Fruit fly (Drosophila melanogaster): Measurements from ENCODE around the gene lawc.

The lawc gene

dm6 chrX:8398177-8399018 lies 13.1 kb downstream of the lawc start, which contains the start of gene CG10555 (continued):
- no peak for TF ChIP-seq CrebA (GFP tag; optimal IDR thresholded peaks at IDR 0.05; ENCODE audit: borderline replicate concordance)

DNA sequence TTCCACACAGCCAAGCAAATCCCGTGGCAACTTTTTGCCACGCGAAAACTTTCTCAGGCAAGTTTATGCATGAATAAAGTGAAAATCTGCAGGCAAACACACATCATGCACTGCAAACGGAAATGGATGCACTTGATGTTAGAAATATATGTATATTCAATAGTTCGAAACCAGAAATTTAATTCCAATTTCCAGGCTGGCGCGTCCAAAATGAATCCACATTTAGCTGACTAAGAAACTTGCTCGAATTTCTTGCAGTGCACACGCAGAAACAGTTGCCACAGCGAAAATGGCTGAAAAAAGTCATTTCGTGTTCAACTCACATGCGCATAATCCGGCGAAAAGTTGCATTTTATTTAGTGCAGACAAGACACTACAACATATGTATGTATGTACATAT lies 14.8 kb downstream of the lawc start:
- TF ChIP-seq Dif (GFP tag; optimal IDR thresholded peaks at IDR 0.05; ENCODE audit: partially characterized antibody) (no peak), br (GFP tag; optimal IDR thresholded peaks at IDR 0.05) (no peak), dl (GFP tag; optimal IDR thresholded peaks at IDR 0.05; ENCODE audit: insufficient read depth in 1 of 2, partially characterized antibody in 2 of 2) (no peak), Myc (optimal IDR thresholded peaks at IDR 0.05) (no peak), lola (GFP tag; optimal IDR thresholded peaks at IDR 0.05) (no peak), Hnf4 (GFP tag; optimal IDR thresholded peaks at IDR 0.05) (no peak), CG32264 (GFP tag; optimal IDR thresholded peaks at IDR 0.05) (no peak), Hr83 (GFP tag; optimal IDR thresholded peaks at IDR 0.05; ENCODE audit: poor library complexity, severe bottlenecking) (no peak), dmrt93B (GFP tag; optimal IDR thresholded peaks at IDR 0.05) (no peak), Abd-B (GFP tag; optimal IDR thresholded peaks at IDR 0.05) (no peak), HLH106 (tag; optimal IDR thresholded peaks at IDR 0.05) (no peak), jim (GFP tag; optimal IDR thresholded peaks at IDR 0.05) (no peak), Dfd (GFP tag; optimal IDR thresholded peaks at IDR 0.05) (no peak), ey (GFP tag; optimal IDR thresholded peaks at IDR 0.05) (no peak), rgr (GFP tag; optimal IDR thresholded peaks at IDR 0.05) (no peak), fru (GFP tag; optimal IDR thresholded peaks at IDR 0.05) (no peak), N (GFP tag; optimal IDR thresholded peaks at IDR 0.05) (no peak)

DNA sequence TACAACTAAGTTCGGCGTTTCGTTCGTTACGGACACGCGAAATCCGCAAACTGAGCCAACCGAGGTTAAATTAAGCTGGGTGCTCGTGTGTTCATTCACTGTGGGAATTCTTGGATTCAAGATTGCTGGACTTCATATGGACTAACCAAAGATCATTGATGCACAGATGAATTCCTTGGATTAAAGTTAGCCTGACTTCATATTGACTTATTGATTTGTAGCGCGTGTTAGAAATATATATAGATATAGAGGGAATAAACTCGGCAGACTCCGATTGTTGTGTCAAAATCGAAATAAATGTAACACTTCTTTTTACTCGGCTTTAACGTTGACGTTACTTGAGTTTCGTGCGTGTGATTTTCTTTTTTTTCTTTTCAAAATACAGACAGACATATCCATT lies 26.0 kb downstream of the lawc start, which contains the start of gene CG1387:
CG1387 (plus strand) TSS at position 301 of the 400 bp plus-strand sequence.
- TF ChIP-seq h (GFP tag; optimal IDR thresholded peaks at IDR 0.05) (no peak), psq (GFP tag; optimal IDR thresholded peaks at IDR 0.05) (no peak), tai (GFP tag; optimal IDR thresholded peaks at IDR 0.05) (no peak), HLH106 (tag; optimal IDR thresholded peaks at IDR 0.05) (no peak)

- no peak for TF ChIP-seq psq (GFP tag; optimal IDR thresholded peaks at IDR 0.05)
- TF ChIP-seq ey (GFP tag; optimal IDR thresholded peaks at IDR 0.05), result no peak
- no peak for TF ChIP-seq usp (GFP tag; optimal IDR thresholded peaks at IDR 0.05)
- no peak for TF ChIP-seq brk (GFP tag; optimal IDR thresholded peaks at IDR 0.05)
- TF ChIP-seq fru (GFP tag; optimal IDR thresholded peaks at IDR 0.05), result no peak
- TF ChIP-seq dmrt93B (GFP tag; optimal IDR thresholded peaks at IDR 0.05), result no peak
- no peak for TF ChIP-seq Hr83 (GFP tag; optimal IDR thresholded peaks at IDR 0.05; ENCODE audit: poor library complexity, severe bottlenecking)
- no peak for TF ChIP-seq br (GFP tag; optimal IDR thresholded peaks at IDR 0.05)
- TF ChIP-seq N (GFP tag; optimal IDR thresholded peaks at IDR 0.05), result no peak
- no peak for TF ChIP-seq CG32264 (GFP tag; optimal IDR thresholded peaks at IDR 0.05)
- TF ChIP-seq Sp1 (GFP tag; optimal IDR thresholded peaks at IDR 0.05), result no peak
- TF ChIP-seq dl (GFP tag; optimal IDR thresholded peaks at IDR 0.05; ENCODE audit: insufficient read depth in 1 of 2, partially characterized antibody in 2 of 2), result no peak
- no peak for TF ChIP-seq sage (GFP tag; optimal IDR thresholded peaks at IDR 0.05)
- no peak for TF ChIP-seq CrebA (GFP tag; optimal IDR thresholded peaks at IDR 0.05; ENCODE audit: borderline replicate concordance)
- TF ChIP-seq Dif (GFP tag; optimal IDR thresholded peaks at IDR 0.05; ENCODE audit: partially characterized antibody), result no peak
- no peak for TF ChIP-seq Mio (GFP tag; optimal IDR thresholded peaks at IDR 0.05)
- TF ChIP-seq sv (GFP tag; optimal IDR thresholded peaks at IDR 0.05), result no peak
Measured at dm6 chrX:8371729-8372128, 39.7 kb downstream of the lawc start.

dm6 chrX:8367069-8367468 lies 44.4 kb downstream of the lawc start, which contains the start of gene nAChRalpha3:
Gene nAChRalpha3 (minus strand): TSS chrX:8367169.
- no peak for TF ChIP-seq ey (GFP tag; optimal IDR thresholded peaks at IDR 0.05)
- no peak for TF ChIP-seq Myc (optimal IDR thresholded peaks at IDR 0.05)
- TF ChIP-seq Abd-B (GFP tag; optimal IDR thresholded peaks at IDR 0.05), result no peak
- TF ChIP-seq h (GFP tag; optimal IDR thresholded peaks at IDR 0.05), result no peak
- TF ChIP-seq tai (GFP tag; optimal IDR thresholded peaks at IDR 0.05), result no peak
- TF ChIP-seq Vsx2 (GFP tag; optimal IDR thresholded peaks at IDR 0.05; ENCODE audit: partially characterized antibody), result no peak
- no peak for TF ChIP-seq woc (GFP tag; optimal IDR thresholded peaks at IDR 0.05)
- no peak for TF ChIP-seq pan (optimal IDR thresholded peaks at IDR 0.05)
- TF ChIP-seq br (GFP tag; optimal IDR thresholded peaks at IDR 0.05), result no peak
- no peak for TF ChIP-seq GATAd (GFP tag; optimal IDR thresholded peaks at IDR 0.05)
- TF ChIP-seq OdsH (GFP tag; optimal IDR thresholded peaks at IDR 0.05), result no peak
- no peak for TF ChIP-seq HLH106 (tag; optimal IDR thresholded peaks at IDR 0.05)
- TF ChIP-seq Mio (GFP tag; optimal IDR thresholded peaks at IDR 0.05), result no peak
- TF ChIP-seq N (GFP tag; optimal IDR thresholded peaks at IDR 0.05), result no peak
- TF ChIP-seq CG32264 (GFP tag; optimal IDR thresholded peaks at IDR 0.05), result no peak
- TF ChIP-seq Jra (GFP tag; optimal IDR thresholded peaks at IDR 0.05), result no peak
- TF ChIP-seq CrebA (GFP tag; optimal IDR thresholded peaks at IDR 0.05; ENCODE audit: borderline replicate concordance), result no peak

All from whole organism, wandering third instar larva.